Worm (Caenorhabditis elegans): ENCODE data around the gene C37C3.17.
A peak's percentile ranks its signal among the peaks of the same experiment; 100 is the strongest.

The C37C3.17 gene

DNA sequence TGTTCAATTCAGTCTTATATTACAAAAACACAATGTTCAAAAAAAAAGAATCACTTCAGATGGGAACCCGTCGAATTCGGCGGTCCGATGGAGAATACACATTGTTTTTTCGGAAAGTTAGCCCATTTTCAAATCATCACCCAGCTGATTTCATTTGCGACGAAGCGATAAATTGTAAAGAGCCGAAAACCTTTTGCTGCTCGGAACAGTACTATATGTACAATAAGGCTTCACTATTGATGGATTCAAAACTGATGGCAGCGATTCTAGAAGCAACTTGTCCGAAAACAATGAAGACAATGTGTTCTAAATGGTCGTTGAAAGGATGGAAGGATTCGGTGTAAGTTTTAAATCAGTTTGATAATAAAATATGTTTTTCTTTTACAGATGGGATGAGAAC, 3.8 kb downstream of the C37C3.17 start, which contains the start of gene C37C3.1 (continued):
- TF ChIP-seq egl-18 (GFP tag; IDR thresholded peaks at IDR 0.05) (no peak), somi-1 (GFP tag; optimal IDR thresholded peaks at IDR 0.05) (no peak), lin-35 (GFP tag; optimal IDR thresholded peaks at IDR 0.05) (peak in 1 of 3 experiments; percentile 3), unc-130 (GFP tag; optimal IDR thresholded peaks at IDR 0.05) (no peak), B0261.1 (tag; optimal IDR thresholded peaks at IDR 0.05) (no peak), C06A6.2 (GFP tag; conservative IDR thresholded peaks at IDR 0.05) (no peak), Y56A3A.18 (GFP tag; IDR thresholded peaks at IDR 0.05) (no peak; the same call in 1 of the 2 replicates), efl-1 (GFP tag; optimal IDR thresholded peaks at IDR 0.05) (no peak), hmg-20 (GFP tag; IDR thresholded peaks at IDR 0.05) (peak; percentile 70), F23B12.7 (tag; optimal IDR thresholded peaks at IDR 0.05; ENCODE audit: insufficient read depth) (no peak), gei-17 (GFP tag; optimal IDR thresholded peaks at IDR 0.05) (no peak), ceh-100 (GFP tag; IDR thresholded peaks at IDR 0.05) (0 out of 2 replicates have a peak, but pooled peaks have one; percentile 35), xnd-1 (tag; optimal IDR thresholded peaks at IDR 0.05) (no peak), ztf-22 (GFP tag; optimal IDR thresholded peaks at IDR 0.05) (no peak), fkh-3 (tag; optimal IDR thresholded peaks at IDR 0.05) (no peak), ceh-27 (GFP tag; optimal IDR thresholded peaks at IDR 0.05) (no peak), nfya-1 (tag; optimal IDR thresholded peaks at IDR 0.05; ENCODE audit: borderline replicate concordance, insufficient read depth) (no peak), nfya-2 (GFP tag; IDR thresholded peaks at IDR 0.05) (no peak), ceh-79 (tag; optimal IDR thresholded peaks at IDR 0.05) (no peak), lsl-1 (GFP tag; optimal IDR thresholded peaks at IDR 0.05) (no peak), tbp1 (GFP tag; optimal IDR thresholded peaks at IDR 0.05) (peak; percentile 12), T26A5.8 (tag; optimal IDR thresholded peaks at IDR 0.05) (peak; percentile 11), attf-6 (GFP tag; IDR thresholded peaks at IDR 0.05) (peak; percentile 18; the same call in 1 of the 2 replicates), bed-1 (GFP tag; IDR thresholded peaks at IDR 0.05) (no peak), snpc-1.1 (tag; optimal IDR thresholded peaks at IDR 0.05; ENCODE audit: insufficient read depth) (peak; percentile 1), lin-54 (GFP tag; optimal IDR thresholded peaks at IDR 0.05) (peak; percentile 9), B0019.2 (GFP tag; conservative IDR thresholded peaks at IDR 0.05) (no peak), Y79H2A.3 (GFP tag; conservative IDR thresholded peaks at IDR 0.05) (no peak)

DNA sequence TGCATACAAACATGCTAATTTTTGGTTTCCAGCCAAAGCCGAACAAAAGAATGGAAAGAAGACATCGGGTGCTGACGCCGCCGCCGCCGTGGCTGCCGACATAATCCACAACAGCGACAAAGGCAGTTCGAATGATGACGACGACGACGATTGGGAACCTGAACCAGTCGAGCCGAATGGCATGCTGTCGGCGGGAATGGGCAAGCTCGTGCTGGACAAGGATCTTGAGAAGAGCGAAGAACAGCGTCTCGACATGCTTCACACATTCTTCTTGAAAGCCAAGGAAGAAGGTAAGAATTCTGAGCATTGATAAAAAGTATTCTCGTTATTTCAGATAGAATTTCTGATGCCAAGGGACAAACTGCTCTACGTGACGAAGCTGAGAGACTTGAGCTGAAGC, 5.1 kb downstream of the C37C3.17 start:
- no peak for TF ChIP-seq pbrm-1 (GFP tag; IDR thresholded peaks at IDR 0.05)
- no peak for TF ChIP-seq chd-7 (tag; optimal IDR thresholded peaks at IDR 0.05)
- peak; percentile 62 for TF ChIP-seq zfh-2 (GFP tag; conservative IDR thresholded peaks at IDR 0.05)

DNA sequence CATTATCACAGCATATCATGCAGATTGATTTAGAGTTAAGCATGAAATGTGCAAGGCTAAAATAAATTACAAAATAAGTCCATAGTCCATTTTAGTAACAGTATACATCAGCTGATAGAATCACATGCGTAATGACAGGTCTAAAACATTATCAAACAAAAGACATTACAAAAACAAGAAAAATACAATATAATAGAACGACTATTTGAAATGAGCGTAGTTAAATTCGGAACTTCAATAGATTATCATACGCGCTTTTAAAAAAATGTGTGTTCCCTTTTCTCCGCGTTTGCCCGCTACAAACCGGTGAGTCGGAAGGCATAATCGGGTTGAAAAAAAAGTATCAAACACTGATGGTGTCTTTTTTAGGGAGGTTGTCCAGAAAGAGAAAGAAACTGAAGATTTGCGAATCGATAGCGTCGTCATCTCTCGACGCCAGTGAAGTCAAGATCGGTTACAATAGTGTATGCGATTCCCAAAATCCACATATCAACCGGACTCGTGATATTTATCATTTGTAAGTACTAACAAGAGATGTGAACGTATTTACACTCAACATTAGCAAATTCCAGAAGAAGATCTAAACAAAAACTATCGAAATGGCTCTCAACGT, 6.2 kb downstream of the C37C3.17 start, which contains the start of gene C37C3.2:
C37C3.2 (plus strand) TSS at position 563 of the 613 bp plus-strand sequence.
- TF ChIP-seq egrh-3 (GFP tag; IDR thresholded peaks at IDR 0.05) = no peak
- no peak for TF ChIP-seq fkh-3 (tag; optimal IDR thresholded peaks at IDR 0.05)

DNA sequence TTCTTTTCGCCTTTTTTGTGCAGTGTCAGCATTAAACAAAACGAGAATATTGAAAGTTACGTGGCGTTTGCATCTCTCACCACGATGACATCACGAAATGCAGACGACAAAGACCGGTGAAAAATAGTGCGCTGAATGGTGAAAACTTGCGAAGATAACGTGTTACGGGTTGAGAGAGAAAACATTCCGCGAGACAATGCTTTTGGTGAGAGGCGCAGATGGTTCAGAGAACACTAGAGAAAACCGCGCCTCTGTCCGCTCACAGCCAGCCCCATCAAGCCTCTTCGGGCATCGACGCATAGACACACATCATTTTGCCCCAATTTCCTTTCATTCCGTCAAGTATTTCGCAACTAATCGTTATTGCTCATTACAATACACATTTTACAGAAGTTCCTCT, 7.1 kb downstream of the C37C3.17 start, which contains the start of the genes C37C3.9 and C37C3.18:
C37C3.9 (minus strand) TSS at position 98 of the 400 bp plus-strand sequence.
C37C3.18 (plus strand) TSS at position 391 of the 400 bp plus-strand sequence.
- TF ChIP-seq Y79H2A.3 (GFP tag; conservative IDR thresholded peaks at IDR 0.05) = no peak
- peak; percentile 5; the same call in 1 of the 2 replicates for TF ChIP-seq madf-6 (GFP tag; IDR thresholded peaks at IDR 0.05)
- TF ChIP-seq F57C9.4 (tag; optimal IDR thresholded peaks at IDR 0.05) = no peak
- no peak for TF ChIP-seq nhr-90 (tag; optimal IDR thresholded peaks at IDR 0.05)
- peak; percentile 50 for TF ChIP-seq somi-1 (GFP tag; optimal IDR thresholded peaks at IDR 0.05)
- TF ChIP-seq chd-7 (tag; optimal IDR thresholded peaks at IDR 0.05) = peak; percentile 41
- no peak for TF ChIP-seq ceh-79 (tag; optimal IDR thresholded peaks at IDR 0.05)
- TF ChIP-seq K11D2.4 (GFP tag; IDR thresholded peaks at IDR 0.05) = peak; percentile 38; the same call in 1 of the 2 replicates
- TF ChIP-seq pbrm-1 (GFP tag; IDR thresholded peaks at IDR 0.05) = peak; percentile 54; the same call in 1 of the 2 replicates
- TF ChIP-seq hmg-1.2 (GFP tag; IDR thresholded peaks at IDR 0.05) = peak; percentile 96
- TF ChIP-seq zfh-2 (GFP tag; conservative IDR thresholded peaks at IDR 0.05) = peak; percentile 93
- TF ChIP-seq nfya-2 (GFP tag; IDR thresholded peaks at IDR 0.05) = no peak
- no peak for TF ChIP-seq lin-26 (GFP tag; IDR thresholded peaks at IDR 0.05)
- no peak for TF ChIP-seq ceh-100 (GFP tag; IDR thresholded peaks at IDR 0.05)
- no peak for TF ChIP-seq bed-1 (GFP tag; IDR thresholded peaks at IDR 0.05)
- no peak for TF ChIP-seq hmg-20 (GFP tag; IDR thresholded peaks at IDR 0.05)
- no peak for TF ChIP-seq ztf-18 (tag; optimal IDR thresholded peaks at IDR 0.05)
- peak; percentile 16 for TF ChIP-seq ztf-22 (GFP tag; optimal IDR thresholded peaks at IDR 0.05)
- TF ChIP-seq lsl-1 (GFP tag; optimal IDR thresholded peaks at IDR 0.05) = no peak
- TF ChIP-seq tlf-1 (GFP tag; optimal IDR thresholded peaks at IDR 0.05) = no peak
- TF ChIP-seq ztf-25 (GFP tag; IDR thresholded peaks at IDR 0.05) = no peak

Data from whole organism, young adult.